Comparison of ENCODE assay signal across 1 worm cellular context in the genomic region with DNA sequence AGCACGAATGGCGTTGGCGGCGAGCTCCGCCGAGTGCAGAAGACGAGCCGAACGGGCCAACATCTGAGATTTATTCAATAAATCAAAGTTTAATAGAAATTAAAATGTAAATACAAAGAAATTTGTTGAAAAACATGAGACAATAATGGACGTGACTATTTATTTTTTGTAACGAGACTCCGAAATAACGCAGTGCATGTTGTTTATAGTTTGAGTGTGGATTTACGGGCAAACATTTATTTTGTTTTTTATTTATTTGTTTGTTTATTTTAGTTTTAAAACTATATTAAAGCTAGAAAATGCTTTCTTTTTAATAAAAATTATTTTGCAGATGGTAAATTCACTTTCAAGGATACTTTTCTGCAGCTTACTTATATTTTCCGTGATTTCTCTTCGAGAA.
TF ChIP-seq lines count a peak whose summit lies in the region.

sdhb-1 (minus strand) TSS at position 63 of the 400 bp plus-strand sequence.
cup-15 (plus strand) TSS at position 332 of the 400 bp plus-strand sequence.

TF ChIP-seq in whole organism, L1 larva, 84 proteins besides CTCF, POLR2A, EP300 and RAD21 (continued from another document):
- TF ChIP-seq efl-1 (optimal IDR thresholded peaks at IDR 0.05; lab: Kevin White, UChicago) = peak; percentile 13 to 14
- no peak for TF ChIP-seq efl-1 (GFP tag; optimal IDR thresholded peaks at IDR 0.05 in 1 of 2; lab: Kevin White, UChicago)
TF ChIP-seq in whole organism, L1 larva: peak in this region for 8.
